Fruit fly (Drosophila melanogaster) whole organism, prepupa: ENCODE measurements around the gene frc.

Experiments
- CG11294 ChIP-seq: fragments of 200-800 bp; sonication (Bioruptor generic); IDR thresholded peaks from 2 replicates; pipeline ENCODE4 v1.3.6; 2022; ENCODE audit warnings: missing biosample characterization, missing genetic modification characterization
- CG11762 ChIP-seq: fragments of 200-800 bp; sonication (Bioruptor generic); optimal IDR thresholded peaks from 3 replicates; lab custom pipeline; 2016; ENCODE audit warnings: missing biosample characterization, missing genetic modification characterization; ENCODE audit not compliant: insufficient read depth
- CG15336 ChIP-seq: fragments of 200-800 bp; sonication (Bioruptor generic); IDR thresholded peaks from 2 replicates; pipeline ENCODE4 v1.3.6; 2022; ENCODE audit warnings: missing biosample characterization, missing genetic modification characterization
- CG31627 ChIP-seq: fragments of 200-800 bp; sonication (Bioruptor generic); optimal IDR thresholded peaks from 3 replicates; lab custom pipeline; 2016; ENCODE audit warnings: missing biosample characterization, missing genetic modification characterization
- CG3919 ChIP-seq: fragments of 200-800 bp; sonication (Bioruptor generic); optimal IDR thresholded peaks from 3 replicates; lab custom pipeline; 2016; ENCODE audit warnings: missing biosample characterization, missing genetic modification characterization
- CG4318 ChIP-seq: fragments of 200-800 bp; sonication (Bioruptor generic); optimal IDR thresholded peaks from 3 replicates; lab custom pipeline; 2017; ENCODE audit warnings: missing biosample characterization, mild to moderate bottlenecking, missing genetic modification characterization
- CG6792 ChIP-seq: fragments of 200-800 bp; sonication (Bioruptor generic); optimal IDR thresholded peaks from 3 replicates; lab custom pipeline; 2016; ENCODE audit warnings: missing biosample characterization, missing genetic modification characterization
- CG8319 ChIP-seq: fragments of 200-800 bp; sonication (Bioruptor generic); optimal IDR thresholded peaks from 3 replicates; lab custom pipeline; 2016; ENCODE audit warnings: missing biosample characterization, missing genetic modification characterization
- Eip75B ChIP-seq: fragments of 200-800 bp; sonication (Bioruptor generic); optimal IDR thresholded peaks from 3 replicates; lab custom pipeline; 2016; ENCODE audit warnings: missing biosample characterization, missing genetic modification characterization
- Eip78C ChIP-seq: fragments of 200-800 bp; sonication (Bioruptor generic); peaks from one replicate; lab custom pipeline; 2016; ENCODE audit warnings: missing biosample characterization, missing genetic modification characterization
- Smox ChIP-seq: fragments of 200-800 bp; sonication (Bioruptor generic); optimal IDR thresholded peaks from 3 replicates; lab custom pipeline; 2016; ENCODE audit warnings: missing biosample characterization, missing genetic modification characterization
- fd59A ChIP-seq: fragments of 200-800 bp; sonication (Bioruptor generic); optimal IDR thresholded peaks from 2 replicates; lab custom pipeline; 2017; ENCODE audit warnings: missing biosample characterization, mild to moderate bottlenecking, missing genetic modification characterization, missing genetic modification reagents
- lz ChIP-seq: fragments of 200-800 bp; sonication (Bioruptor generic); optimal IDR thresholded peaks from 3 replicates; lab custom pipeline; 2016; ENCODE audit warnings: missing biosample characterization, missing genetic modification characterization
- spab ChIP-seq: fragments of 200-800 bp; sonication (Bioruptor generic); optimal IDR thresholded peaks from 2 replicates; lab custom pipeline; 2017; ENCODE audit warnings: missing biosample characterization, mild to moderate bottlenecking, missing genetic modification characterization, missing genetic modification reagents

- TF ChIP-seq CG3919 (GFP tag; lab: Kevin White, UChicago) (peak; percentile 78), fd59A (GFP tag; lab: Kevin White, UChicago) (peak; percentile 84), CG11294 (GFP tag; lab: Robert Waterston, UW) (no peak), spab (GFP tag; lab: Kevin White, UChicago) (peak; percentile 86), CG11762 (peak; percentile 61), Eip75B (GFP tag; lab: Kevin White, UChicago) (peak; percentile 81), CG6792 (GFP tag; lab: Kevin White, UChicago) (peak; percentile 61), Smox (GFP tag; lab: Kevin White, UChicago) (peak; percentile 44), Eip78C (peak; percentile 95), CG31627 (GFP tag; lab: Kevin White, UChicago) (no peak), CG15336 (GFP tag; lab: Robert Waterston, UW) (no peak), CG4318 (GFP tag; lab: Kevin White, UChicago) (no peak), CG8319 (peak; percentile 59), lz (GFP tag; lab: Kevin White, UChicago) (peak; percentile 40)
These were observed 16.8 kb downstream of the frc start for dm6 chr3L:17415967-17416749.
